Worm (Caenorhabditis elegans): ENCODE results near the gene C07C7.1.

C07C7.1 gene

ce11 chrIV:9196755-9197154 is 12.1 kb downstream of the C07C7.1 start (continued):
- no peak for TF ChIP-seq somi-1 (GFP tag; optimal IDR thresholded peaks at IDR 0.05)
- no peak for TF ChIP-seq B0336.3 (GFP tag; IDR thresholded peaks at IDR 0.05)

ce11 chrIV:9198136-9198535 is 13.5 kb downstream of the C07C7.1 start:
- no peak for TF ChIP-seq lag-1 (GFP tag; IDR thresholded peaks at IDR 0.05)
- no peak for TF ChIP-seq F57C9.4 (tag; optimal IDR thresholded peaks at IDR 0.05)
- TF ChIP-seq atf-7 (tag; optimal IDR thresholded peaks at IDR 0.05), result peak; percentile 49
- no peak for TF ChIP-seq Y95B8A.8 (GFP tag; IDR thresholded peaks at IDR 0.05)
- no peak for TF ChIP-seq zfh-2 (GFP tag; conservative IDR thresholded peaks at IDR 0.05)
- no peak for TF ChIP-seq madf-3 (GFP tag; IDR thresholded peaks at IDR 0.05)
- TF ChIP-seq hlh-12 (tag; optimal IDR thresholded peaks at IDR 0.05), result no peak
- 0 out of 2 replicates have a peak, but pooled peaks have one; percentile 24 for TF ChIP-seq ztf-25 (GFP tag; IDR thresholded peaks at IDR 0.05)
- peak in 1 of 2 experiments; percentile 20 for TF ChIP-seq let-607 (tag; optimal IDR thresholded peaks at IDR 0.05)
- TF ChIP-seq nhr-90 (tag; optimal IDR thresholded peaks at IDR 0.05), result peak; percentile 18
- TF ChIP-seq madf-8 (GFP tag; conservative IDR thresholded peaks at IDR 0.05), result no peak
- TF ChIP-seq die-1 (tag; optimal IDR thresholded peaks at IDR 0.05), result no peak
- TF ChIP-seq nfya-1 (tag; optimal IDR thresholded peaks at IDR 0.05; ENCODE audit: borderline replicate concordance, insufficient read depth), result no peak
- TF ChIP-seq ceh-91 (GFP tag; IDR thresholded peaks at IDR 0.05), result no peak
- TF ChIP-seq attf-3 (GFP tag; conservative IDR thresholded peaks at IDR 0.05), result no peak
- no peak for TF ChIP-seq mxl-1 (tag; optimal IDR thresholded peaks at IDR 0.05)
- TF ChIP-seq B0035.1 (tag; optimal IDR thresholded peaks at IDR 0.05), result no peak
- TF ChIP-seq attf-5 (GFP tag; optimal IDR thresholded peaks at IDR 0.05), result peak; percentile 54
- no peak for TF ChIP-seq Y53G8AR.9 (GFP tag; conservative IDR thresholded peaks at IDR 0.05)
- no peak for TF ChIP-seq F52B5.7 (tag; optimal IDR thresholded peaks at IDR 0.05)
- no peak for TF ChIP-seq ama-1 (optimal IDR thresholded peaks at IDR 0.05)
- TF ChIP-seq ama-1 (GFP tag; optimal IDR thresholded peaks at IDR 0.05), result no peak
- no peak for TF ChIP-seq ets-4 (GFP tag; optimal IDR thresholded peaks at IDR 0.05)
- no peak for TF ChIP-seq aptf-3 (GFP tag; IDR thresholded peaks at IDR 0.05)
- no peak for TF ChIP-seq K11D2.4 (GFP tag; IDR thresholded peaks at IDR 0.05)
- peak; percentile 69 for TF ChIP-seq nhr-80 (tag; optimal IDR thresholded peaks at IDR 0.05)
- no peak for TF ChIP-seq Y53F4B.3 (GFP tag; IDR thresholded peaks at IDR 0.05)
- peak; percentile 30 for TF ChIP-seq ceh-27 (GFP tag; optimal IDR thresholded peaks at IDR 0.05)
- TF ChIP-seq F23B12.7 (tag; optimal IDR thresholded peaks at IDR 0.05; ENCODE audit: insufficient read depth), result no peak
- peak; percentile 69; the same call in 1 of the 2 replicates for TF ChIP-seq hsf-1 (GFP tag; IDR thresholded peaks at IDR 0.05)
- no peak for TF ChIP-seq lsl-1 (GFP tag; optimal IDR thresholded peaks at IDR 0.05)
- TF ChIP-seq rpc-1 (optimal IDR thresholded peaks at IDR 0.05), result no peak
- TF ChIP-seq rpc-1 (tag; optimal IDR thresholded peaks at IDR 0.05), result no peak
- TF ChIP-seq lin-40 (tag; optimal IDR thresholded peaks at IDR 0.05), result peak; percentile 60
- TF ChIP-seq Y56A3A.18 (GFP tag; IDR thresholded peaks at IDR 0.05), result no peak
- no peak for TF ChIP-seq gei-17 (GFP tag; optimal IDR thresholded peaks at IDR 0.05)
- TF ChIP-seq mel-28 (tag; optimal IDR thresholded peaks at IDR 0.05; ENCODE audit: borderline replicate concordance), result no peak
- no peak for TF ChIP-seq lsy-27 (tag; optimal IDR thresholded peaks at IDR 0.05; ENCODE audit: borderline replicate concordance, insufficient read depth)
- no peak for TF ChIP-seq C17E4.6 (GFP tag; IDR thresholded peaks at IDR 0.05)
- no peak for TF ChIP-seq aptf-2 (GFP tag; conservative IDR thresholded peaks at IDR 0.05)
- no peak for TF ChIP-seq ztf-6 (GFP tag; IDR thresholded peaks at IDR 0.05)
- TF ChIP-seq snpc-1.3 (tag; optimal IDR thresholded peaks at IDR 0.05; ENCODE audit: insufficient read depth), result no peak
- no peak for TF ChIP-seq F10E7.11 (tag; optimal IDR thresholded peaks at IDR 0.05)
- no peak for TF ChIP-seq unc-130 (GFP tag; optimal IDR thresholded peaks at IDR 0.05)
- TF ChIP-seq lin-35 (GFP tag; optimal IDR thresholded peaks at IDR 0.05), result no peak
- no peak for TF ChIP-seq ceh-100 (GFP tag; IDR thresholded peaks at IDR 0.05)
